Fruit fly (Drosophila melanogaster) whole organism, wandering third instar larva: ENCODE data around the gene Gfrl.

Source experiments
- Abd-B ChIP-seq: fragments of >200 bp; optimal IDR thresholded peaks from 2 replicates; lab custom pipeline; 2017; ENCODE audit warnings: missing biosample characterization, missing genetic modification characterization
- CG32264 ChIP-seq: fragments of 200-800 bp; sonication (Bioruptor generic); optimal IDR thresholded peaks from 2 replicates; lab custom pipeline; 2016; ENCODE audit warnings: missing biosample characterization, missing genetic modification characterization
- CrebA ChIP-seq: fragments of 200-800 bp; sonication (Bioruptor generic); optimal IDR thresholded peaks from 2 replicates; lab custom pipeline; 2016; ENCODE audit warnings: missing biosample characterization, mild to moderate bottlenecking, missing genetic modification characterization, borderline replicate concordance
- Dif ChIP-seq: fragments of 200-275, 200-300 bp; sonication (Bioruptor generic); optimal IDR thresholded peaks from 2 replicates; lab custom pipeline; 2018; ENCODE audit warnings: missing biosample characterization, missing genetic modification characterization; ENCODE audit not compliant: partially characterized antibody
- GATAd ChIP-seq: sonication (Bioruptor generic); optimal IDR thresholded peaks from 2 replicates; lab custom pipeline; 2016; ENCODE audit warnings: missing biosample characterization, missing genetic modification characterization
- Hnf4 ChIP-seq: fragments of 200-800 bp; sonication (Bioruptor generic); optimal IDR thresholded peaks from 2 replicates; lab custom pipeline; 2016; ENCODE audit warnings: missing biosample characterization, mild to moderate bottlenecking, missing genetic modification characterization
- Mio ChIP-seq: sonication (Bioruptor generic); optimal IDR thresholded peaks from 2 replicates; lab custom pipeline; 2016; ENCODE audit warnings: missing biosample characterization, missing genetic modification characterization
- N ChIP-seq: fragments of >200 bp; optimal IDR thresholded peaks from 2 replicates; lab custom pipeline; 2018; ENCODE audit warnings: missing biosample characterization, missing external identifiers, missing genetic modification characterization
- Rel ChIP-seq, 2 experiments: fragments of 200-800 bp; sonication (Bioruptor generic) in 1 of 2; optimal IDR thresholded peaks; 2 replicates in 1 of 2; 3 replicates in 1 of 2; lab custom pipeline; 2016 to 2019; ENCODE audit warnings: mild to moderate bottlenecking in 2 of 2, missing biosample characterization in 2 of 2, missing genetic modification characterization in 2 of 2, moderate library complexity in 1 of 2
- Sp1 ChIP-seq: fragments of 200-800 bp; sonication (Bioruptor generic); optimal IDR thresholded peaks from 3 replicates; lab custom pipeline; 2019; ENCODE audit warnings: missing biosample characterization, mild to moderate bottlenecking, missing genetic modification characterization, moderate library complexity
- br ChIP-seq: fragments of 200-800 bp; sonication (Bioruptor generic); optimal IDR thresholded peaks from 2 replicates; lab custom pipeline; 2016; ENCODE audit warnings: missing biosample characterization, missing genetic modification characterization
- brk ChIP-seq: fragments of 200-800 bp; sonication (Bioruptor generic); optimal IDR thresholded peaks from 2 replicates; lab custom pipeline; 2016; ENCODE audit warnings: missing biosample characterization, mild to moderate bottlenecking, missing genetic modification characterization
- dsf ChIP-seq: sonication (Bioruptor generic); optimal IDR thresholded peaks from 2 replicates; lab custom pipeline; 2016; ENCODE audit warnings: missing biosample characterization, missing genetic modification characterization, borderline replicate concordance
- fru ChIP-seq: fragments of 200-800 bp; sonication (Bioruptor generic); optimal IDR thresholded peaks from 3 replicates; lab custom pipeline; 2016; ENCODE audit warnings: missing biosample characterization, mild to moderate bottlenecking, missing genetic modification characterization
- jim ChIP-seq: fragments of 175-275, 200-325 bp; sonication (Bioruptor generic); optimal IDR thresholded peaks from 2 replicates; lab custom pipeline; 2016; ENCODE audit warnings: missing biosample characterization, mild to moderate bottlenecking, missing genetic modification characterization
- psq ChIP-seq: fragments of 200-800 bp; sonication (Bioruptor generic); optimal IDR thresholded peaks from 3 replicates; lab custom pipeline; 2017; ENCODE audit warnings: missing biosample characterization, mild to moderate bottlenecking, missing genetic modification characterization, moderate library complexity
- tai ChIP-seq: sonication (Bioruptor generic); optimal IDR thresholded peaks from 2 replicates; lab custom pipeline; 2016; ENCODE audit warnings: missing biosample characterization, missing genetic modification characterization
- usp ChIP-seq: fragments of >200 bp; optimal IDR thresholded peaks from 2 replicates; lab custom pipeline; 2017; ENCODE audit warnings: missing biosample characterization, missing genetic modification characterization
- woc ChIP-seq: sonication (Bioruptor generic); optimal IDR thresholded peaks from 2 replicates; lab custom pipeline; 2016; ENCODE audit warnings: missing biosample characterization, mild to moderate bottlenecking, missing genetic modification characterization

Gene Gfrl

DNA sequence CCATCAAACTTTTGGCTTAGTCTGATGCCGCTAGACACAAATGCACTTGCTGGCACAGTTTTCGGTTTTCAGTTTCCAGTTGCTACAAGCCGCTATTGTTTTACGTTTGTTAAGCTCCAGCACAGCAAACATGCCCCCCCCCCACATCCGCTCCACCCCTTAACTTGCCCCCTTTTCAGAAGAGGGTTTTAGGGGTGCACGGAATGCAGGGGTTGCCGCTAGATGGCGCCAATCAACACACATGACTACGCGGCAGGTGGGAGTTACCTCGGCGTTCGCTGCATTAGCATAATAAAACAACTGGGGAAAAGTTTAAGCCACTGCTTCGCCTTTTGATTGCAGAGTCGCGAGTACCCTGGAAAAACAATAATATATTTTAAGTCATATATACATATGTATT lies 137.5 kb downstream of the Gfrl start:
- no peak for TF ChIP-seq CG32264 (GFP tag; lab: Kevin White, UChicago)
- no peak for TF ChIP-seq brk (GFP tag; lab: Kevin White, UChicago)
- no peak for TF ChIP-seq jim (GFP tag; lab: Kevin White, UChicago)
- TF ChIP-seq Rel (GFP tag; optimal IDR thresholded peaks at IDR 0.05; lab: Kevin White, UChicago), result no peak
- no peak for TF ChIP-seq Rel (tag; optimal IDR thresholded peaks at IDR 0.05; lab: Kevin White, UChicago)

DNA sequence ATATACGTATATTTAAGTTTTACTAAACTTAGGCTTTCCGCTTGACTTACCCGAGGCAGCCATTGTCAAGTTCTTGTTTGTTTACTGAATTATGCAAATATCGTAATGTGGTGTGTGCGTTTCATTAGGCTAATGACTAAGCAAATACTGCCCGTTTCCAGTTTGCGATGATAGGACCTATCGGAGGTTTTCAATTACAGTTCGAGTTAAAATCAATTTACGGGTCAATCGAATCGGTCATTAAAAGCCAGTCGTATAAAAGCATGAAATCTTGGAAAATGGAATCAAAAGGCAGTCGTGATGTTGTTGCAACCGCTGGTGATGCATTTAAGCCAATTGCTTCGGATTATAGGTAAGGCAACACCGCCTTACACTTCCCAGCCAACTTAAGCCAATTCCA lies 145.7 kb downstream of the Gfrl start, which contains the start of gene Ir92a:
Gene Ir92a (plus strand): TSS at position 301 of the 400 bp plus-strand sequence.
- no peak for TF ChIP-seq fru (GFP tag; lab: Kevin White, UChicago)
- TF ChIP-seq usp (GFP tag; lab: Kevin White, UChicago), result no peak
- no peak for TF ChIP-seq br (GFP tag; lab: Kevin White, UChicago)
- TF ChIP-seq Abd-B (GFP tag; lab: Kevin White, UChicago), result no peak
- no peak for TF ChIP-seq tai (GFP tag; lab: Kevin White, UChicago)
- no peak for TF ChIP-seq N
- TF ChIP-seq psq (GFP tag; lab: Kevin White, UChicago), result no peak
- no peak for TF ChIP-seq GATAd
- TF ChIP-seq Dif (GFP tag; lab: Kevin White, UChicago), result no peak
- TF ChIP-seq Sp1 (GFP tag; lab: Kevin White, UChicago), result no peak
- no peak for TF ChIP-seq brk (GFP tag; lab: Kevin White, UChicago)
- no peak for TF ChIP-seq CG32264 (GFP tag; lab: Kevin White, UChicago)
- no peak for TF ChIP-seq CrebA
- no peak for TF ChIP-seq woc (GFP tag; lab: Kevin White, UChicago)
- TF ChIP-seq jim (GFP tag; lab: Kevin White, UChicago), result no peak
- TF ChIP-seq Hnf4 (GFP tag; lab: Kevin White, UChicago), result no peak

DNA sequence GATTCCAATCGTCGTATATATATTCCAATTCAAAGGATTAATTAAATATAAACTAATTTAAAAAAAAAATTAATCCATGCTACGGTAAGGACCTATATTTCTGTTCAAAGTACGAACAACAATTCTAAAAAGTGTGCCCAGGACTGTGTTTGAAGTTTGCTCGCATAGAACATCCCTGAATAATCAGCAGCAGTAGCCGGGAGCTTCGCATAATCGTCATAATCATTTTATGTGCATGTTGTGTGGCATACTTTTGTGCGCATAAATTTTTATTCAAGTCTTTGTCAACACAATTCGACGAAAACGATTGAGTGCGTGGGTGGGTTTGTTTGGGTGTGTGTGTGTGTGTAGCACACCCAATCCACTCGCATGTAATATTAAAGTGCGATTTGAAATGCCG lies 151.7 kb downstream of the Gfrl start:
- TF ChIP-seq Mio (GFP tag; lab: Kevin White, UChicago) (no peak), dsf (no peak)
